Worm (Caenorhabditis elegans): ENCODE measurements around the gene F17C8.9.

DNA sequence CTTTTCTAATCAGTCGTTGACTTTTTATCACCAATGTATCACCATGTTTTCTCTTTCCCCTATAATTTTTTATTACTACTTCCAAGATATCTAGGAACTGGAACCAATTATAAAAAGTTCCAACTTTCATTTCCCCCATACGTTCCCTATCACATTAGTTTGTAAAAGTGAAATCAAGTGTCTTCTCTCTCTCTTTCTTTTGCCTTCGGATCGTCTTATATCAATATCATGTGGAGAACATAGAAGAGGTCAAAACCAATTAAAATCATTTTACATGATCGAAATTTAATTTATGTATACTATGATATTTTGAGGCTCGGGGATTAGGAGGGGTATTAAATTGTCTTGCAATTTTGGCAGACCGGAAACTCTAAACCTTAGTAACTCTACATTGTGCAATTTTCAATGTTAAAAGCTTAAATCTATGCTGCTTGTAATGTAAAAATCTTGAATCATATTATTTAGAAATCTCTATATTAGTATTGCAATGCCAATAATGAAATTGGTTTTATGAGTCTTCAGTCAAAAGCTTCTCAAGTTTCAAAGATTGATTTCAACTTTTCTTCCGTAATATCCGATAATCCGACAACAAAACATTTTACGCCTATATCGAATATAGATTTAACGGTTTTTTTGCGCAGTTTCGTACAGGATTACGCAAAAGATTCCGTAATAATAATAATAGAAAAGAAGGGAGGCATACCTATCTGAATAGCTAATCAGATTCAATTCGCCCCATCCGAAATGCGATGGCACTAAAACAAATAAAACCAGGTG is 33.9 kb downstream of the F17C8.9 start:
- TF ChIP-seq ceh-24 (tag; optimal IDR thresholded peaks at IDR 0.05) (no peak), elt-2 (tag; optimal IDR thresholded peaks at IDR 0.05) (no peak)
